Worm (Caenorhabditis elegans) whole organism, mixed stage, embryonic: ENCODE results near the gene glb-1.

Experiments
- M03D4.4 ChIP-seq: sonication (generic microtip); optimal IDR thresholded peaks from 2 replicates; lab custom pipeline; 2017; ENCODE audit warnings: mild to moderate bottlenecking, missing genetic modification characterization, missing compliant biosample characterization
- ceh-39 ChIP-seq: fragments of 150-350 bp; optimal IDR thresholded peaks from 2 replicates; lab custom pipeline; 2014; ENCODE audit warnings: missing biosample characterization, missing genetic modification characterization
- ceh-43 ChIP-seq: fragments of 200-800 bp; sonication (Bioruptor generic); optimal IDR thresholded peaks from 2 replicates; lab custom pipeline; 2018; ENCODE audit warnings: mild to moderate bottlenecking, missing genetic modification characterization, moderate library complexity, missing compliant biosample characterization
- ces-1 ChIP-seq: fragments of 150-350 bp; optimal IDR thresholded peaks from 2 replicates; lab custom pipeline; 2014; ENCODE audit warnings: missing biosample characterization, missing genetic modification reagents, missing genetic modification characterization
- cnd-1 ChIP-seq: fragments of 200-800 bp; sonication (Bioruptor generic); optimal IDR thresholded peaks from 2 replicates; lab custom pipeline; 2018; ENCODE audit warnings: mild to moderate bottlenecking, missing genetic modification characterization, missing compliant biosample characterization
- elt-1 ChIP-seq: sonication (generic microtip); optimal IDR thresholded peaks from 2 replicates; lab custom pipeline; 2017; ENCODE audit warnings: missing genetic modification characterization, mild to moderate bottlenecking, missing compliant biosample characterization, antibody characterized with exemption, moderate library complexity, borderline replicate concordance; ENCODE audit not compliant: insufficient read depth
- flh-1 ChIP-seq: fragments of 200-800 bp; sonication (Bioruptor generic); optimal IDR thresholded peaks from 2 replicates; lab custom pipeline; 2018; ENCODE audit warnings: mild to moderate bottlenecking, missing genetic modification characterization, moderate library complexity, missing compliant biosample characterization
- lin-13 ChIP-seq: fragments of 150-350 bp; optimal IDR thresholded peaks from 2 replicates; lab custom pipeline; 2014; ENCODE audit warnings: missing biosample characterization, missing genetic modification characterization
- lsy-2 ChIP-seq: fragments of 150-350 bp; optimal IDR thresholded peaks from 2 replicates; lab custom pipeline; 2014; ENCODE audit warnings: missing biosample characterization, missing genetic modification characterization
- mab-5 ChIP-seq: fragments of 150-350 bp; optimal IDR thresholded peaks from 2 replicates; lab custom pipeline; 2014; ENCODE audit warnings: missing biosample characterization, missing genetic modification characterization
- mep-1 ChIP-seq: fragments of 150-350 bp; optimal IDR thresholded peaks from 2 replicates; lab custom pipeline; 2017; ENCODE audit warnings: missing biosample characterization, missing genetic modification reagents, missing genetic modification characterization, inconsistent platforms
- mls-2 ChIP-seq: sonication (generic microtip); optimal IDR thresholded peaks from 2 replicates; lab custom pipeline; 2016; ENCODE audit warnings: mild to moderate bottlenecking, missing genetic modification characterization, moderate library complexity, missing compliant biosample characterization
- nhr-12 ChIP-seq: fragments of 150-350 bp; optimal IDR thresholded peaks from 2 replicates; lab custom pipeline; 2014; ENCODE audit warnings: missing biosample characterization, missing genetic modification characterization
- nhr-2 ChIP-seq: fragments of 150-350 bp; optimal IDR thresholded peaks from 2 replicates; lab custom pipeline; 2014; ENCODE audit warnings: missing biosample characterization, missing genetic modification characterization
- nhr-237 ChIP-seq: fragments of 150-350 bp; optimal IDR thresholded peaks from 2 replicates; lab custom pipeline; 2014; ENCODE audit warnings: missing biosample characterization, missing genetic modification characterization
- nhr-28 ChIP-seq: fragments of 150-350 bp; optimal IDR thresholded peaks from 2 replicates; lab custom pipeline; 2014; ENCODE audit warnings: missing biosample characterization, missing genetic modification characterization
- nhr-76 ChIP-seq: sonication (generic microtip); optimal IDR thresholded peaks from 2 replicates; lab custom pipeline; 2017; ENCODE audit warnings: missing biosample characterization, missing genetic modification characterization
- pha-4 ChIP-seq: fragments of 150-350 bp; optimal IDR thresholded peaks from 2 replicates; lab custom pipeline; 2018; ENCODE audit warnings: missing biosample characterization, missing genetic modification reagents, missing genetic modification characterization
- sem-2 ChIP-seq: fragments of 200-800 bp; sonication (Bioruptor generic); optimal IDR thresholded peaks from 2 replicates; lab custom pipeline; 2018; ENCODE audit warnings: mild to moderate bottlenecking, missing genetic modification characterization, missing compliant biosample characterization
- snpc-4 ChIP-seq: fragments of 150-350 bp; optimal IDR thresholded peaks from 2 replicates; lab custom pipeline; 2014; ENCODE audit warnings: missing biosample characterization, missing genetic modification characterization
- sptf-1 ChIP-seq: sonication (generic microtip); optimal IDR thresholded peaks from 2 replicates; lab custom pipeline; 2017; ENCODE audit warnings: mild to moderate bottlenecking, missing genetic modification characterization, moderate library complexity, missing compliant biosample characterization
- tbx-8 ChIP-seq: fragments of 200-800 bp; sonication (Bioruptor generic); optimal IDR thresholded peaks from 2 replicates; lab custom pipeline; 2018; ENCODE audit warnings: mild to moderate bottlenecking, missing genetic modification characterization, moderate library complexity, missing compliant biosample characterization
- unc-120 ChIP-seq: sonication (generic microtip); optimal IDR thresholded peaks from 2 replicates; lab custom pipeline; 2017; ENCODE audit warnings: missing genetic modification characterization, missing compliant biosample characterization; ENCODE audit not compliant: poor library complexity, severe bottlenecking
- unc-39 ChIP-seq: fragments of 150-350 bp; optimal IDR thresholded peaks from 2 replicates; lab custom pipeline; 2014; ENCODE audit warnings: missing biosample characterization, missing genetic modification characterization
- unc-62 ChIP-seq: fragments of 150-350 bp; optimal IDR thresholded peaks from 2 replicates; lab custom pipeline; 2014; ENCODE audit warnings: missing biosample characterization, missing genetic modification reagents, missing genetic modification characterization
- zip-8 ChIP-seq: fragments of 150-350 bp; optimal IDR thresholded peaks from 2 replicates; lab custom pipeline; 2014; ENCODE audit warnings: missing biosample characterization, missing genetic modification characterization

The glb-1 gene

ce11 chrIII:8889931-8890330 is 33.2 kb downstream of the glb-1 start, which contains the start of gene lnkn-1:
lnkn-1 (plus strand) TSS chrIII:8890231.
- TF ChIP-seq ceh-39 (no peak), unc-120 (tag; lab: Kevin White, UChicago) (no peak), tbx-8 (no peak), flh-1 (GFP tag; lab: Kevin White, UChicago) (no peak), snpc-4 (no peak), sem-2 (no peak)
- TF ChIP-seq, all 35 proteins: peak for 0

ce11 chrIII:8888956-8889355 is 34.1 kb downstream of the glb-1 start, which contains the start of gene ZK637.14:
ZK637.14 (minus strand) TSS chrIII:8889156.
- no peak for TF ChIP-seq unc-39 (tag; lab: Kevin White, UChicago)
- TF ChIP-seq ceh-39: no peak
- TF ChIP-seq lsy-2 (tag; lab: Kevin White, UChicago): peak; percentile 57
- TF ChIP-seq nhr-12 (tag; lab: Kevin White, UChicago): no peak
- TF ChIP-seq snpc-4: no peak
- TF ChIP-seq nhr-2 (tag; lab: Kevin White, UChicago): no peak
- peak; percentile 25 for TF ChIP-seq lin-13 (tag; lab: Kevin White, UChicago)
- no peak for TF ChIP-seq sptf-1 (tag; lab: Kevin White, UChicago)
- no peak for TF ChIP-seq mls-2 (tag; lab: Kevin White, UChicago)
- peak; percentile 76 for TF ChIP-seq ces-1
- peak; percentile 54 for TF ChIP-seq unc-120 (tag; lab: Kevin White, UChicago)
- peak; percentile 30 for TF ChIP-seq nhr-237
- TF ChIP-seq elt-1 (tag; lab: Kevin White, UChicago): no peak
- TF ChIP-seq pha-4: peak; percentile 56
- peak; percentile 42 for TF ChIP-seq mep-1

- TF ChIP-seq lsy-2 (tag; lab: Kevin White, UChicago): peak; percentile 80
- TF ChIP-seq unc-39 (tag; lab: Kevin White, UChicago): no peak
- peak; percentile 81 for TF ChIP-seq lin-13 (tag; lab: Kevin White, UChicago)
- TF ChIP-seq elt-1 (tag; lab: Kevin White, UChicago): no peak
- no peak for TF ChIP-seq tbx-8
- peak; percentile 61 for TF ChIP-seq M03D4.4 (tag; lab: Kevin White, UChicago)
- peak; percentile 78 for TF ChIP-seq sptf-1 (tag; lab: Kevin White, UChicago)
- no peak for TF ChIP-seq pha-4
- TF ChIP-seq mep-1: peak; percentile 89
- no peak for TF ChIP-seq unc-120 (tag; lab: Kevin White, UChicago)
- TF ChIP-seq ceh-43 (GFP tag; lab: Kevin White, UChicago): peak; percentile 33
- TF ChIP-seq mls-2 (tag; lab: Kevin White, UChicago): peak; percentile 30
- TF ChIP-seq cnd-1: peak; percentile 11
- peak; percentile 58 for TF ChIP-seq ces-1
- TF ChIP-seq nhr-237: peak; percentile 44
- TF ChIP-seq, all 35 proteins: peak for 10
Measured at ce11 chrIII:8887184-8887801, 35.8 kb downstream of the glb-1 start, which contains the start of gene famh-136. famh-136 (plus strand) TSS chrIII:8887751.

- TF ChIP-seq ces-1: peak; percentile 45
- TF ChIP-seq flh-1 (GFP tag; lab: Kevin White, UChicago): no peak
- TF ChIP-seq sptf-1 (tag; lab: Kevin White, UChicago): peak; percentile 10
Measured at ce11 chrIII:8886309-8886708, 36.8 kb downstream of the glb-1 start.

- TF ChIP-seq ceh-39: no peak
- no peak for TF ChIP-seq mep-1
- TF ChIP-seq zip-8 (tag; lab: Kevin White, UChicago): no peak
- no peak for TF ChIP-seq tbx-8
Measured at ce11 chrIII:8885150-8885549, 37.9 kb downstream of the glb-1 start, which contains the start of gene svop-1. svop-1 (minus strand) TSS chrIII:8885488.

- TF ChIP-seq tbx-8 (no peak), zip-8 (tag; lab: Kevin White, UChicago) (no peak), nhr-28 (tag; lab: Kevin White, UChicago) (no peak), lin-13 (tag; lab: Kevin White, UChicago) (no peak), unc-62 (GFP tag; lab: Kevin White, UChicago) (no peak), nhr-76 (tag; lab: Kevin White, UChicago) (no peak), cnd-1 (no peak), mep-1 (no peak), nhr-12 (tag; lab: Kevin White, UChicago) (no peak), unc-39 (tag; lab: Kevin White, UChicago) (no peak), sem-2 (no peak), mab-5 (tag; lab: Kevin White, UChicago) (no peak)
Measured at ce11 chrIII:8882333-8882732, 40.8 kb downstream of the glb-1 start.
